Worm (Caenorhabditis elegans) whole organism, midembryonic: ENCODE results near the gene trul-1.

Experiments used
- T22C8.4 ChIP-seq: fragments of 200-800 bp; sonication (Bioruptor generic); IDR thresholded peaks from 2 replicates; pipeline ENCODE4 v1.3.6; 2022; ENCODE audit warnings: missing genetic modification characterization, missing compliant biosample characterization
- cog-1 ChIP-seq: sonication (generic microtip); optimal IDR thresholded peaks from 2 replicates; lab custom pipeline; 2016; ENCODE audit warnings: missing genetic modification characterization, missing compliant biosample characterization
- klf-2 ChIP-seq: fragments of 200-800 bp; sonication (Bioruptor generic); conservative IDR thresholded peaks from 2 replicates; pipeline ENCODE4 v1.3.6; 2022; ENCODE audit warnings: missing genetic modification reagents, missing genetic modification characterization, missing compliant biosample characterization
- tab-1 ChIP-seq: fragments of 200-800 bp; sonication (Bioruptor generic); IDR thresholded peaks from 2 replicates; pipeline ENCODE4 v1.3.6; 2022; ENCODE audit warnings: missing genetic modification characterization, missing compliant biosample characterization
- ztf-23 ChIP-seq: fragments of 200-800 bp; sonication (Bioruptor generic); IDR thresholded peaks from 2 replicates; pipeline ENCODE4 v1.3.6; 2022; ENCODE audit warnings: missing genetic modification reagents, missing genetic modification characterization, missing compliant biosample characterization

- TF ChIP-seq ztf-23 (no peak), T22C8.4 (GFP tag; lab: Robert Waterston, UW) (no peak), tab-1 (GFP tag; lab: Robert Waterston, UW) (no peak), cog-1 (tag; lab: Kevin White, UChicago) (no peak), klf-2 (no peak)
These were observed 31.2 kb upstream of the trul-1 start for ce11 chrII:313540-313939.
